Worm (Caenorhabditis elegans): ENCODE measurements around the gene srd-49.

Gene srd-49

DNA sequence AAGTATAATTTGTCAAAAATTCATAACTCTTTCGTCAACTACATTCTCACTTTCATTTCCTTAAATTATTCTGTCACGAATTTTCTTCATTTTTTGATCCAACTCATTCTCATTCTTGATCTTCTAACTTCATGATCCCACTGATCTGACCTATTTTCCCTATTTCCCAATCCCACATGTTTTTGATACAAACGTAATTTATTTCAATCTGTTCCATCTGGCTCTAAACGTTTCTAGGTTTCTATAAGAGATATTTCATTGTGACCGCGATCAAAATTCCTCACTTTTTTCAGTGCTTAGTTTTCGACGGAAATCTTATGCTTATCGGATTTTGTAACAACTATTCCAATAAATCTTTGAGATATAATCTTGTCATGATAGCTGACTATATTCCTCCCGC is 28.8 kb upstream of the srd-49 start:
- TF ChIP-seq C34F6.9 (tag; optimal IDR thresholded peaks at IDR 0.05): no peak
- no peak for TF ChIP-seq egl-27 (tag; optimal IDR thresholded peaks at IDR 0.05)
- TF ChIP-seq ZK546.5 (tag; optimal IDR thresholded peaks at IDR 0.05): no peak
- TF ChIP-seq nhr-21 (tag; optimal IDR thresholded peaks at IDR 0.05): no peak
- no peak for TF ChIP-seq lsy-2 (tag; optimal IDR thresholded peaks at IDR 0.05)
- TF ChIP-seq ztf-1 (GFP tag; conservative IDR thresholded peaks at IDR 0.05): no peak
- TF ChIP-seq alr-1 (tag; optimal IDR thresholded peaks at IDR 0.05): no peak
- no peak for TF ChIP-seq nhr-129 (tag; optimal IDR thresholded peaks at IDR 0.05)
- TF ChIP-seq unc-62 (GFP tag; optimal IDR thresholded peaks at IDR 0.05): no peak
- no peak for TF ChIP-seq sem-4 (tag; optimal IDR thresholded peaks at IDR 0.05)
- TF ChIP-seq mbf-1 (tag; optimal IDR thresholded peaks at IDR 0.05): no peak
- no peak for TF ChIP-seq aly-2 (tag; optimal IDR thresholded peaks at IDR 0.05)
- TF ChIP-seq nhr-77 (tag; optimal IDR thresholded peaks at IDR 0.05): no peak
- no peak for TF ChIP-seq mdl-1 (tag; optimal IDR thresholded peaks at IDR 0.05)
- TF ChIP-seq snpc-4 (tag; optimal IDR thresholded peaks at IDR 0.05): no peak
- no peak for TF ChIP-seq crh-2 (tag; optimal IDR thresholded peaks at IDR 0.05)

ce11 chrV:10066769-10067168 is 27.7 kb upstream of the srd-49 start, which contains the start of gene npr-39:
Gene npr-39 (plus strand): TSS chrV:10067069.
- TF ChIP-seq gmeb-1 (tag; optimal IDR thresholded peaks at IDR 0.05) (no peak), R02D3.7 (tag; optimal IDR thresholded peaks at IDR 0.05) (no peak), unc-62 (GFP tag; optimal IDR thresholded peaks at IDR 0.05) (no peak), mab-5 (tag; optimal IDR thresholded peaks at IDR 0.05) (no peak), lin-13 (GFP tag; optimal IDR thresholded peaks at IDR 0.05) (no peak), sem-4 (tag; optimal IDR thresholded peaks at IDR 0.05) (no peak), sma-9 (GFP tag; optimal IDR thresholded peaks at IDR 0.05) (no peak), sma-9 (tag; optimal IDR thresholded peaks at IDR 0.05) (no peak), snpc-4 (tag; optimal IDR thresholded peaks at IDR 0.05) (no peak), ceh-82 (tag; optimal IDR thresholded peaks at IDR 0.05) (no peak), elt-1 (tag; optimal IDR thresholded peaks at IDR 0.05) (no peak), nhr-11 (tag; optimal IDR thresholded peaks at IDR 0.05) (no peak), ZK546.5 (tag; optimal IDR thresholded peaks at IDR 0.05) (no peak), skn-1 (tag; optimal IDR thresholded peaks at IDR 0.05) (no peak), lin-11 (tag; optimal IDR thresholded peaks at IDR 0.05) (no peak), alr-1 (tag; optimal IDR thresholded peaks at IDR 0.05) (no peak), nhr-77 (tag; optimal IDR thresholded peaks at IDR 0.05) (no peak)

DNA sequence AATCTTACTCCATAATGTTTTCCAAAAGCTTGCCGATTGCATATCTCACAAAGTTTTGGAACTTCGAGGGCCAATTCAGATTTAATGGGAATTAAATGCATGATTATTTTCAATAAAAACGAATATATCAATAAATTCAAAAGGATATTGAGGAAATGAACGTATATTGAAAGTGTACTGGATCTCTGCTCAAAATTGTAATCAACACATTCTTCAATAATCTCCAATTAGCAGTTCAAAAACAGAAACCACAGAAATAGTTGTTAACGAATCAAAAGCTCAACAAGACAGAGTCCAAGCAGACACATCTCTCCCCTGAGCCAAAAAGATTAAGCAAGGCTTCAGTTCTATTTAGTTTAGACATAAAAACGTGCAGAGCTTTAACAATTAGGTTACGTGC is 23.9 kb upstream of the srd-49 start, which contains the start of gene nhr-192:
TSS of gene nhr-192 (minus strand) at position 101 of the 400 bp plus-strand sequence.
- no peak for TF ChIP-seq nhr-237 (tag; optimal IDR thresholded peaks at IDR 0.05)
- no peak for TF ChIP-seq alr-1 (tag; optimal IDR thresholded peaks at IDR 0.05)
- TF ChIP-seq sem-4 (tag; optimal IDR thresholded peaks at IDR 0.05): no peak
- TF ChIP-seq peb-1 (tag; optimal IDR thresholded peaks at IDR 0.05): no peak
- TF ChIP-seq nhr-23 (tag; optimal IDR thresholded peaks at IDR 0.05): no peak
- TF ChIP-seq nhr-25 (tag; optimal IDR thresholded peaks at IDR 0.05): no peak
- TF ChIP-seq unc-55 (GFP tag; optimal IDR thresholded peaks at IDR 0.05): no peak
- TF ChIP-seq unc-62 (GFP tag; optimal IDR thresholded peaks at IDR 0.05): no peak
- no peak for TF ChIP-seq snpc-4 (tag; optimal IDR thresholded peaks at IDR 0.05)
- TF ChIP-seq egl-27 (tag; optimal IDR thresholded peaks at IDR 0.05): no peak
- TF ChIP-seq mdl-1 (tag; optimal IDR thresholded peaks at IDR 0.05): no peak
- no peak for TF ChIP-seq F13H6.1 (tag; optimal IDR thresholded peaks at IDR 0.05)
- TF ChIP-seq ztf-1 (GFP tag; conservative IDR thresholded peaks at IDR 0.05): no peak
- TF ChIP-seq gmeb-1 (tag; optimal IDR thresholded peaks at IDR 0.05): no peak
- TF ChIP-seq fos-1 (tag; optimal IDR thresholded peaks at IDR 0.05): no peak
- TF ChIP-seq lin-11 (tag; optimal IDR thresholded peaks at IDR 0.05): no peak
- TF ChIP-seq lsy-2 (tag; optimal IDR thresholded peaks at IDR 0.05): no peak
- TF ChIP-seq nhr-10 (tag; optimal IDR thresholded peaks at IDR 0.05): no peak
- no peak for TF ChIP-seq sma-3 (GFP tag; optimal IDR thresholded peaks at IDR 0.05)

DNA sequence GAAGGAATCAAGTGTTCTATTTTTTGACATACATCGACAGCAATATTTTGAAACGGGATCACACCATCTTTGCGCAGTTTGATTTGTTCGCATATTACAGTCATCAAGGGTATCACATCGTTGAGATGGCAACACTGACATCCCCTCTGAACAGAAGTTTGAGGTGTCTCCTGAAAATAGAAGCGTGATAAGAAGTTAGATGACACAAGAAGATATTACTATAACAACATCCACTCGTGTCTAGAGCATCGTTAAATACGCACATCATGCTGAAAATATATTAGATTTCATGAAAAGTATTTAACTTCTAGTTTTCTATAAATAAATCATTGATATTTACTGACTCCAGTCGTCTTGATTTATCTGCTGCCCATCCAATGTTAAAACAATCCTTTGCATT is 21.8 kb upstream of the srd-49 start:
- no peak for TF ChIP-seq snpc-4 (tag; optimal IDR thresholded peaks at IDR 0.05)
- TF ChIP-seq nhr-12 (tag; optimal IDR thresholded peaks at IDR 0.05): no peak
- no peak for TF ChIP-seq sma-9 (GFP tag; optimal IDR thresholded peaks at IDR 0.05)
- no peak for TF ChIP-seq sma-9 (tag; optimal IDR thresholded peaks at IDR 0.05)
- no peak for TF ChIP-seq unc-62 (GFP tag; optimal IDR thresholded peaks at IDR 0.05)
- TF ChIP-seq nhr-21 (tag; optimal IDR thresholded peaks at IDR 0.05): no peak

Data from whole organism, L2 larva.